Worm (Caenorhabditis elegans) whole organism, young adult: Measurements from ENCODE around the gene R02F2.1.

Experiments
- B0261.1 ChIP-seq: sonication (generic microtip); optimal IDR thresholded peaks from 2 replicates; lab custom pipeline; 2016; ENCODE audit warnings: mild to moderate bottlenecking, missing genetic modification characterization, moderate library complexity, missing compliant biosample characterization
- B0336.3 ChIP-seq: fragments of 200-800 bp; sonication (Bioruptor generic); IDR thresholded peaks from 2 replicates; pipeline ENCODE4 v1.3.6; 2022; ENCODE audit warnings: missing genetic modification characterization, missing compliant biosample characterization
- C06A6.2 ChIP-seq: fragments of 200-800 bp; sonication (Bioruptor generic); conservative IDR thresholded peaks from 2 replicates; pipeline ENCODE4 v1.3.6; 2022; ENCODE audit warnings: missing genetic modification characterization, missing compliant biosample characterization
- D2030.7 ChIP-seq: fragments of 200-800 bp; sonication (Bioruptor generic); IDR thresholded peaks from 2 replicates; pipeline ENCODE4 v1.3.6; 2022; ENCODE audit warnings: missing genetic modification reagents, missing genetic modification characterization, missing compliant biosample characterization
- F22D6.2 ChIP-seq: sonication (generic microtip); optimal IDR thresholded peaks from 2 replicates; lab custom pipeline; 2016; ENCODE audit warnings: mild to moderate bottlenecking, missing genetic modification characterization, missing compliant biosample characterization
- F23B12.7 ChIP-seq: sonication (generic microtip); optimal IDR thresholded peaks from 2 replicates; lab custom pipeline; 2017; ENCODE audit warnings: missing genetic modification characterization, mild to moderate bottlenecking, missing compliant biosample characterization, antibody characterized with exemption, moderate library complexity; ENCODE audit not compliant: insufficient read depth
- F37B4.10 ChIP-seq: fragments of 200-800 bp; sonication (Bioruptor generic); IDR thresholded peaks from 2 replicates; pipeline ENCODE4 v1.3.6; 2022; ENCODE audit warnings: missing genetic modification characterization, missing compliant biosample characterization
- F49E8.2 ChIP-seq: sonication (generic microtip); optimal IDR thresholded peaks from 3 replicates; lab custom pipeline; 2017; ENCODE audit warnings: missing genetic modification characterization, mild to moderate bottlenecking, missing compliant biosample characterization, antibody characterized with exemption, moderate library complexity; ENCODE audit not compliant: insufficient read depth
- T07F8.4 ChIP-seq: sonication (generic microtip); optimal IDR thresholded peaks from 2 replicates; lab custom pipeline; 2016; ENCODE audit warnings: mild to moderate bottlenecking, missing genetic modification characterization, moderate library complexity, missing compliant biosample characterization
- Y67H2A.10 ChIP-seq: fragments of 200-800 bp; sonication (Bioruptor generic); conservative IDR thresholded peaks from 2 replicates; pipeline ENCODE4 v1.3.6; 2022; ENCODE audit warnings: missing genetic modification reagents, missing genetic modification characterization, missing compliant biosample characterization
- Y79H2A.3 ChIP-seq: fragments of 200-800 bp; sonication (Bioruptor generic); conservative IDR thresholded peaks from 2 replicates; pipeline ENCODE4 v1.3.6; 2022; ENCODE audit warnings: missing genetic modification reagents, missing genetic modification characterization, missing compliant biosample characterization
- akir-1 ChIP-seq: fragments of 200-800 bp; sonication (Bioruptor generic); optimal IDR thresholded peaks from 2 replicates; lab custom pipeline; 2018; ENCODE audit warnings: mild to moderate bottlenecking, missing genetic modification characterization, moderate library complexity, missing compliant biosample characterization
- ama-1 ChIP-seq, 3 experiments: fragments of 150-350 bp in 1 of 3; sonication (generic microtip) in 2 of 3; optimal IDR thresholded peaks; 2 replicates each; lab custom pipeline; 2014 to 2018; ENCODE audit warnings: missing biosample characterization in 2 of 3, missing genetic modification characterization in 2 of 3, missing genetic modification reagents in 2 of 3
- athp-1 ChIP-seq: sonication (generic microtip); optimal IDR thresholded peaks from 2 replicates; lab custom pipeline; 2017; ENCODE audit warnings: mild to moderate bottlenecking, missing genetic modification characterization, missing compliant biosample characterization
- attf-5 ChIP-seq: fragments of 200-800 bp; sonication (Bioruptor generic); optimal IDR thresholded peaks from 2 replicates; lab custom pipeline; 2018; ENCODE audit warnings: mild to moderate bottlenecking, missing genetic modification characterization, missing compliant biosample characterization
- bed-1 ChIP-seq: fragments of 200-800 bp; sonication (Bioruptor generic); IDR thresholded peaks from 2 replicates; pipeline ENCODE4 v1.3.6; 2022; ENCODE audit warnings: missing genetic modification reagents, missing genetic modification characterization, missing compliant biosample characterization
- bed-2 ChIP-seq: fragments of 200-800 bp; sonication (Bioruptor generic); IDR thresholded peaks from 2 replicates; pipeline ENCODE4 v1.3.6; 2022; ENCODE audit warnings: missing genetic modification reagents, missing genetic modification characterization, missing compliant biosample characterization
- ccch-3 ChIP-seq: fragments of 200-800 bp; sonication (Bioruptor generic); optimal IDR thresholded peaks from 2 replicates; lab custom pipeline; 2018; ENCODE audit warnings: mild to moderate bottlenecking, missing genetic modification characterization, missing compliant biosample characterization
- cebp-1 ChIP-seq, 2 experiments: fragments of 200-800 bp in 1 of 2; sonication (Bioruptor generic) in 1 of 2; sonication (generic microtip) in 1 of 2; IDR thresholded peaks in 1 of 2; optimal IDR thresholded peaks in 1 of 2; 2 replicates each; pipeline versions ENCODE4 v1.3.6 to Lab custom; 2017 to 2022; ENCODE audit warnings: missing compliant biosample characterization in 2 of 2, missing genetic modification characterization in 2 of 2, mild to moderate bottlenecking in 1 of 2, missing genetic modification reagents in 1 of 2, moderate library complexity in 1 of 2
- ceh-27 ChIP-seq: fragments of 200-800 bp; sonication (Bioruptor generic); optimal IDR thresholded peaks from 2 replicates; lab custom pipeline; 2018; ENCODE audit warnings: mild to moderate bottlenecking, missing genetic modification characterization, moderate library complexity, missing compliant biosample characterization
- ceh-40 ChIP-seq: fragments of 200-800 bp; sonication (Bioruptor generic); IDR thresholded peaks from 2 replicates; pipeline ENCODE4 v1.3.6; 2022; ENCODE audit warnings: missing genetic modification characterization, missing compliant biosample characterization
- egl-44 ChIP-seq: fragments of 200-800 bp; sonication (Bioruptor generic); IDR thresholded peaks from 2 replicates; pipeline ENCODE4 v1.3.6; 2022; ENCODE audit warnings: missing genetic modification reagents, missing genetic modification characterization, missing compliant biosample characterization
- ets-4 ChIP-seq: fragments of 200-800 bp; sonication (Bioruptor generic); optimal IDR thresholded peaks from 2 replicates; lab custom pipeline; 2018; ENCODE audit warnings: mild to moderate bottlenecking, missing genetic modification characterization, missing compliant biosample characterization
- fkh-3 ChIP-seq: sonication (generic microtip); optimal IDR thresholded peaks from 2 replicates; lab custom pipeline; 2016; ENCODE audit warnings: mild to moderate bottlenecking, missing genetic modification characterization, missing compliant biosample characterization
- hlh-26 ChIP-seq: fragments of 200-800 bp; sonication (Bioruptor generic); conservative IDR thresholded peaks from 2 replicates; pipeline ENCODE4 v1.3.6; 2022; ENCODE audit warnings: missing genetic modification reagents, missing genetic modification characterization, missing compliant biosample characterization
- hmg-1.2 ChIP-seq: fragments of 200-800 bp; sonication (Bioruptor generic); IDR thresholded peaks from 2 replicates; pipeline ENCODE4 v1.3.6; 2022; ENCODE audit warnings: missing genetic modification reagents, missing genetic modification characterization, missing compliant biosample characterization
- hsf-1 ChIP-seq: fragments of 200-800 bp; sonication (Bioruptor generic); IDR thresholded peaks from 2 replicates; pipeline ENCODE4 v1.3.6; 2022; ENCODE audit warnings: missing genetic modification reagents, missing genetic modification characterization, missing compliant biosample characterization
- lag-1 ChIP-seq: fragments of 200-800 bp; sonication (Bioruptor generic); IDR thresholded peaks from 2 replicates; pipeline ENCODE4 v1.3.6; 2022; ENCODE audit warnings: missing genetic modification reagents, missing genetic modification characterization, missing compliant biosample characterization
- let-607 ChIP-seq, 2 experiments: fragments of 200-800 bp in 1 of 2; sonication (Bioruptor generic) in 1 of 2; sonication (generic microtip) in 1 of 2; optimal IDR thresholded peaks; 2 replicates each; lab custom pipeline; 2016 to 2018; ENCODE audit warnings: mild to moderate bottlenecking in 2 of 2, missing compliant biosample characterization in 2 of 2, missing genetic modification characterization in 2 of 2, moderate library complexity in 2 of 2, missing genotype in 1 of 2
- lin-40 ChIP-seq: sonication (generic microtip); optimal IDR thresholded peaks from 2 replicates; lab custom pipeline; 2016; ENCODE audit warnings: missing genetic modification characterization, mild to moderate bottlenecking, missing compliant biosample characterization, missing genotype, missing genetic modification reagents
- mxl-1 ChIP-seq: sonication (generic microtip); optimal IDR thresholded peaks from 2 replicates; lab custom pipeline; 2016; ENCODE audit warnings: missing genetic modification characterization, missing compliant biosample characterization
- nfyb-1 ChIP-seq: fragments of 200-800 bp; sonication (Bioruptor generic); IDR thresholded peaks from 2 replicates; pipeline ENCODE4 v1.3.6; 2022; ENCODE audit warnings: missing genetic modification reagents, missing genetic modification characterization, missing compliant biosample characterization
- nhr-80 ChIP-seq: sonication (generic microtip); optimal IDR thresholded peaks from 2 replicates; lab custom pipeline; 2016; ENCODE audit warnings: missing genetic modification characterization, missing compliant biosample characterization
- rcor-1 ChIP-seq: fragments of 200-800 bp; sonication (Bioruptor generic); IDR thresholded peaks from 2 replicates; pipeline ENCODE4 v1.3.6; 2022; ENCODE audit warnings: missing genetic modification reagents, missing genetic modification characterization, missing compliant biosample characterization
- repo-1 ChIP-seq: sonication (generic microtip); optimal IDR thresholded peaks from 2 replicates; lab custom pipeline; 2017; ENCODE audit warnings: mild to moderate bottlenecking, missing genetic modification characterization, missing compliant biosample characterization
- snpc-1.3 ChIP-seq: sonication (generic microtip); optimal IDR thresholded peaks from 2 replicates; lab custom pipeline; 2017; ENCODE audit warnings: missing genetic modification characterization, mild to moderate bottlenecking, missing compliant biosample characterization, antibody characterized with exemption, moderate library complexity, missing genotype, missing genetic modification reagents; ENCODE audit not compliant: insufficient read depth
- snpc-4 ChIP-seq, 5 experiments: fragments of 150-350 bp in 1 of 5; sonication (generic microtip) in 4 of 5; optimal IDR thresholded peaks; 2 replicates each; lab custom pipeline; 2014 to 2018; ENCODE audit warnings: missing genetic modification characterization in 5 of 5, missing biosample characterization in 3 of 5, antibody characterized with exemption in 2 of 5, mild to moderate bottlenecking in 2 of 5, missing compliant biosample characterization in 2 of 5, missing genotype in 2 of 5, moderate library complexity in 2 of 5, missing genetic modification reagents in 1 of 5
- somi-1 ChIP-seq: fragments of 200-800 bp; sonication (Bioruptor generic); optimal IDR thresholded peaks from 2 replicates; lab custom pipeline; 2018; ENCODE audit warnings: mild to moderate bottlenecking, missing genetic modification characterization, missing compliant biosample characterization
- sptf-2 ChIP-seq: fragments of 200-800 bp; sonication (Bioruptor generic); optimal IDR thresholded peaks from 2 replicates; lab custom pipeline; 2018; ENCODE audit warnings: mild to moderate bottlenecking, missing genetic modification characterization, missing compliant biosample characterization
- tbp1 ChIP-seq: fragments of 200-800 bp; sonication (Bioruptor generic); optimal IDR thresholded peaks from 2 replicates; lab custom pipeline; 2018; ENCODE audit warnings: mild to moderate bottlenecking, missing genetic modification characterization, missing compliant biosample characterization
- unc-62 ChIP-seq: fragments of 150-350 bp; optimal IDR thresholded peaks from 2 replicates; lab custom pipeline; 2014; ENCODE audit warnings: missing biosample characterization, missing genetic modification reagents, missing genetic modification characterization
- xnd-1 ChIP-seq: sonication (generic microtip); optimal IDR thresholded peaks from 2 replicates; lab custom pipeline; 2016; ENCODE audit warnings: missing genotype, missing genetic modification reagents, missing genetic modification characterization, missing compliant biosample characterization
- zfh-2 ChIP-seq: fragments of 200-800 bp; sonication (Bioruptor generic); conservative IDR thresholded peaks from 2 replicates; pipeline ENCODE4 v1.3.6; 2022; ENCODE audit warnings: missing genetic modification reagents, missing genetic modification characterization, missing compliant biosample characterization
- zim-3 ChIP-seq: sonication (generic microtip); optimal IDR thresholded peaks from 2 replicates; lab custom pipeline; 2017; ENCODE audit warnings: mild to moderate bottlenecking, missing genetic modification characterization, moderate library complexity, missing compliant biosample characterization
- ztf-18 ChIP-seq: sonication (generic microtip); optimal IDR thresholded peaks from 2 replicates; lab custom pipeline; 2016; ENCODE audit warnings: missing genotype, mild to moderate bottlenecking, missing genetic modification characterization, missing compliant biosample characterization

The R02F2.1 gene

ce11 chrIII:5504164-5504563 is 2.5 kb downstream of the R02F2.1 start:
- TF ChIP-seq snpc-1.3 (tag; lab: Kevin White, UChicago), result no peak
- no peak for TF ChIP-seq ceh-40 (GFP tag; lab: Robert Waterston, UW)
- TF ChIP-seq ztf-18 (tag; lab: Kevin White, UChicago), result no peak
- no peak for TF ChIP-seq lag-1 (GFP tag; lab: Robert Waterston, UW)
- peak in 1 of 2 experiments; percentile 12 for TF ChIP-seq let-607 (tag; optimal IDR thresholded peaks at IDR 0.05; lab: Kevin White, UChicago)
- TF ChIP-seq fkh-3 (tag; lab: Kevin White, UChicago), result no peak
- no peak for TF ChIP-seq B0261.1 (tag; lab: Kevin White, UChicago)
- TF ChIP-seq B0336.3 (GFP tag; lab: Robert Waterston, UW), result no peak; the same call in 1 of the 2 replicates
- TF ChIP-seq athp-1, result no peak
- TF ChIP-seq T07F8.4 (tag; lab: Kevin White, UChicago), result no peak
- peak; percentile 91 for TF ChIP-seq ama-1 (optimal IDR thresholded peaks at IDR 0.05; lab: Kevin White, UChicago)
- TF ChIP-seq ama-1 (GFP tag; optimal IDR thresholded peaks at IDR 0.05; lab: Kevin White, UChicago), result peak in 1 of 2 experiments; percentile 16
- no peak for TF ChIP-seq akir-1 (GFP tag; lab: Kevin White, UChicago)
- TF ChIP-seq Y79H2A.3 (GFP tag; lab: Robert Waterston, UW), result no peak
- peak; percentile 51; the same call in 1 of the 2 replicates for TF ChIP-seq hmg-1.2 (GFP tag; lab: Robert Waterston, UW)
- TF ChIP-seq C06A6.2 (GFP tag; lab: Robert Waterston, UW), result 0 out of 2 replicates have a peak, but pooled peaks have one; percentile 12
- peak; percentile 25 for TF ChIP-seq ets-4 (GFP tag; lab: Kevin White, UChicago)
- no peak for TF ChIP-seq bed-2 (GFP tag; lab: Robert Waterston, UW)
- peak; percentile 8 for TF ChIP-seq F23B12.7 (tag; lab: Kevin White, UChicago)
- TF ChIP-seq unc-62, result peak; percentile 15
- TF ChIP-seq Y67H2A.10 (GFP tag; lab: Robert Waterston, UW), result no peak
- no peak for TF ChIP-seq D2030.7 (GFP tag; lab: Robert Waterston, UW)
- no peak for TF ChIP-seq zfh-2 (GFP tag; lab: Robert Waterston, UW)
- no peak for TF ChIP-seq attf-5 (GFP tag; lab: Kevin White, UChicago)
- TF ChIP-seq egl-44 (GFP tag; lab: Robert Waterston, UW), result 0 out of 2 replicates have a peak, but pooled peaks have one; percentile 16
- no peak for TF ChIP-seq xnd-1 (tag; lab: Kevin White, UChicago)
- TF ChIP-seq rcor-1 (GFP tag; lab: Robert Waterston, UW), result no peak
- TF ChIP-seq ccch-3, result no peak
- TF ChIP-seq bed-1, result no peak
- TF ChIP-seq lin-40 (tag; lab: Kevin White, UChicago), result peak; percentile 23
- TF ChIP-seq ceh-27 (GFP tag; lab: Kevin White, UChicago), result no peak
- TF ChIP-seq sptf-2, result no peak
- no peak for TF ChIP-seq hsf-1
- TF ChIP-seq tbp1 (GFP tag; lab: Kevin White, UChicago), result peak; percentile 12
- no peak for TF ChIP-seq F37B4.10 (GFP tag; lab: Robert Waterston, UW)
- no peak for TF ChIP-seq hlh-26 (GFP tag; lab: Robert Waterston, UW)
- TF ChIP-seq F49E8.2 (tag; lab: Kevin White, UChicago), result no peak
- TF ChIP-seq mxl-1 (tag; lab: Kevin White, UChicago), result no peak
- TF ChIP-seq snpc-4 (GFP tag; optimal IDR thresholded peaks at IDR 0.05; lab: Kevin White, UChicago), result no peak
- TF ChIP-seq snpc-4 (tag; optimal IDR thresholded peaks at IDR 0.05; lab: Kevin White, UChicago), result peak in 1 of 4 experiments; percentile 18
- TF ChIP-seq nhr-80 (tag; lab: Kevin White, UChicago), result peak; percentile 32
- TF ChIP-seq F22D6.2 (tag; lab: Kevin White, UChicago), result no peak
- no peak for TF ChIP-seq cebp-1 (GFP tag; IDR thresholded peaks at IDR 0.05; lab: Robert Waterston, UW)
- peak; percentile 80 for TF ChIP-seq cebp-1 (tag; optimal IDR thresholded peaks at IDR 0.05; lab: Kevin White, UChicago)
- TF ChIP-seq zim-3 (tag; lab: Kevin White, UChicago), result no peak
- TF ChIP-seq somi-1, result no peak
- TF ChIP-seq repo-1 (tag; lab: Kevin White, UChicago), result no peak
- TF ChIP-seq nfyb-1 (GFP tag; lab: Robert Waterston, UW), result no peak
